Worm (Caenorhabditis elegans): ENCODE measurements around the gene egg-2.

The egg-2 gene

DNA sequence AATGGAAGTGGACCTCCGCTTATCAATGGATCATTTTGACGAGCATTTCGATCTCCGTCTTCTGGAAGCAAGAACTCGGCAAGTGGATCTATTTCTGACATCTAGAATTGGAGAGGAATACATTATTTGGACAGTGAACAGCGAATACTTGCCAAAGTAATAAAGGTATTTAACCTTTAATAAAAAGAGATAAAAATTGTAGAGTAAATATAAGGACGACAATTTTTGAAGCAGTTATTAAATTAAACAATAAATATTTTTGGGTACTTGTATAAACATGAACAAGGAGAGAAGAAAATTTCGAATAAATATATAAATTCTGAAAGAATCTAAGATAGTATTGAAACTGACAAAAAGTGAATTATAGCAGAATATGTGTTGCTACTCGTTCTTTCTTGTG, 12.1 kb upstream of the egg-2 start, which contains the start of gene lin-37:
Gene lin-37, minus strand, starts transcription at position 101 of the 400 bp plus-strand sequence.
- TF ChIP-seq flt-1 (GFP tag; IDR thresholded peaks at IDR 0.05) (no peak), tab-1 (GFP tag; IDR thresholded peaks at IDR 0.05) (no peak), ztf-29 (GFP tag; IDR thresholded peaks at IDR 0.05) (no peak)

DNA sequence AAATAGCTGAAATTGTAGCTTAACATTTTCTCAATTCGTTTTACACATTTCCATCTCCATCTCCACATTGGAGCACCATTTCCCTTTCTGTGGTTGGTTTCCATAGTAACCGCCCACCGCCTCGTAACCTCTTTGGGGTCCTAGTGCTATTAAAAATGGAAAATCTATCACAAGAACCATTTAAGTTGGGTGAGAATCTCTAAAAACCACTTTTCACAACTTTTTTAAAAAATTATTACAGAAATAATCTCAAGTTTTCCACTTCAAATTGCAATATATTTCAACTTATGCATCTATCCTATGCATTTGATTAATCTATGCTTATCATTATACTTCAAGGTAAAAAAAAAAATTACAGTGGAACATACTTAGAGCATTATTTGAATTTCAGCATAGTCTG, 9.6 kb upstream of the egg-2 start, which contains the start of gene tmem-17:
Gene tmem-17, plus strand, starts transcription at position 301 of the 400 bp plus-strand sequence.
- no peak for TF ChIP-seq klf-2 (GFP tag; conservative IDR thresholded peaks at IDR 0.05)
- TF ChIP-seq flt-1 (GFP tag; IDR thresholded peaks at IDR 0.05), result no peak
- no peak for TF ChIP-seq med-1 (GFP tag; optimal IDR thresholded peaks at IDR 0.05; ENCODE audit: insufficient read depth)
- TF ChIP-seq ztf-23 (GFP tag; IDR thresholded peaks at IDR 0.05), result no peak
- TF ChIP-seq ref-1 (GFP tag; conservative IDR thresholded peaks at IDR 0.05), result no peak
- no peak for TF ChIP-seq T22C8.4 (GFP tag; IDR thresholded peaks at IDR 0.05)
- TF ChIP-seq ztf-29 (GFP tag; IDR thresholded peaks at IDR 0.05), result no peak
- TF ChIP-seq cog-1 (tag; optimal IDR thresholded peaks at IDR 0.05), result no peak

DNA sequence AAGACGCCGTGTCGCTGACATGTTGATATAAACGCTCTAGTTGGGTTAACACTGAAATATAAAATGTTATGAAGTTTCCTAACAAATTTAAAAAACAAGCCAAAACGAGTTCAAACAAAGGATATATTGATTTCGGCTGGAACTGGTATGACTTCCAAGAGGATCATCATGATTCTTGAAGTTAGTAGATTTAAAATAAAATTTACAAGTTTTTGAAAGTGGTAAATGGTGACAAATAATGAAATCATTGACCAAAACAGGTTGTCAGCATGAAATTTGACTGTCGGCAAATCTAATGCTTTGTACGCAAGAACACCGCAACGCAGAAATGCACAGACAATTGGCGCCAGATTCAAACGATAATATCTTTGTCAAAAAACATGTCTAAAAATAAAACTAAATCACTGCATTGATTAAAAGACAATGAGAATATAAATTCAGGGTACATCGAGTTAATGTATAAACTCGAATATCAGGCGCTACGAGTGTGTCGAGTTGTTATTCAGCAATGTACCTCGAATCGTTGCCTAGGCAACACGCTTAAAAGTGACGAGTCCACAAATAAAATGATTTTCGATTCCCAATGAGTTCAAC, 8.2 kb upstream of the egg-2 start, which contains the start of the genes ubc-18 and R01H2.8:
Gene ubc-18, minus strand, starts transcription at position 51 of the 594 bp plus-strand sequence.
Gene R01H2.8, plus strand, starts transcription at position 544 of the 594 bp plus-strand sequence.
- TF ChIP-seq klf-2 (GFP tag; conservative IDR thresholded peaks at IDR 0.05) (no peak), flt-1 (GFP tag; IDR thresholded peaks at IDR 0.05) (no peak), ztf-23 (GFP tag; IDR thresholded peaks at IDR 0.05) (no peak), T22C8.4 (GFP tag; IDR thresholded peaks at IDR 0.05) (no peak), tab-1 (GFP tag; IDR thresholded peaks at IDR 0.05) (no peak), cog-1 (tag; optimal IDR thresholded peaks at IDR 0.05) (no peak), ref-1 (GFP tag; conservative IDR thresholded peaks at IDR 0.05) (no peak)

DNA sequence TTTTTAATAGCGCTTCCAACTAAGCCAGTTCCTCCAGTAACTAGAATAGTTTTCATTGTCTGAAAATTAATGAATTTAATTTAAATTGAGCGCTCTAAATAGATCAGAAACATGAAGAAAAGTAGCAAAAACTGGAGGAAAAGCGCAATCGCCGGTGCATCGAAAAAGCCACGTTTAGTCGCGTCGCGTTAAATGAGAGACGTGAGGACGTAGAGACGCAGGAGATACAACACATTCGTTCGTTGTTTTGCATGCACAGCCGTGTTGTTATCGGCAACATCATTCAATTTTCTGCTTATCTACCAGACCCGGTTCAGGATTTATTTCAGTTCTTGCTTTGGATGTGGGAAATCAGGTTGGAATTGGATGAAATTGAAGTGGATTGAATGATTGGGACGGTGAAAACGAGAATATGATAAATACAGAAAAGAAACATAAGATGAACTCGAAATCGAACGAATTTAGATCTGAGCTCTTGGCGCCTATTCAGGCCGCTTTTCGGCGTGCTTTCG, 7.1 kb upstream of the egg-2 start, which contains the start of gene ger-1:
Gene ger-1, minus strand, starts transcription at position 93 of the 512 bp plus-strand sequence.
- TF ChIP-seq tab-1 (GFP tag; IDR thresholded peaks at IDR 0.05), result no peak
- TF ChIP-seq klf-2 (GFP tag; conservative IDR thresholded peaks at IDR 0.05), result no peak
- no peak for TF ChIP-seq T22C8.4 (GFP tag; IDR thresholded peaks at IDR 0.05)
- TF ChIP-seq ref-1 (GFP tag; conservative IDR thresholded peaks at IDR 0.05), result no peak
- no peak for TF ChIP-seq ztf-23 (GFP tag; IDR thresholded peaks at IDR 0.05)
- TF ChIP-seq flt-1 (GFP tag; IDR thresholded peaks at IDR 0.05), result no peak
- TF ChIP-seq med-1 (GFP tag; optimal IDR thresholded peaks at IDR 0.05; ENCODE audit: insufficient read depth), result no peak
- no peak for TF ChIP-seq ztf-29 (GFP tag; IDR thresholded peaks at IDR 0.05)
- TF ChIP-seq cog-1 (tag; optimal IDR thresholded peaks at IDR 0.05), result no peak

DNA sequence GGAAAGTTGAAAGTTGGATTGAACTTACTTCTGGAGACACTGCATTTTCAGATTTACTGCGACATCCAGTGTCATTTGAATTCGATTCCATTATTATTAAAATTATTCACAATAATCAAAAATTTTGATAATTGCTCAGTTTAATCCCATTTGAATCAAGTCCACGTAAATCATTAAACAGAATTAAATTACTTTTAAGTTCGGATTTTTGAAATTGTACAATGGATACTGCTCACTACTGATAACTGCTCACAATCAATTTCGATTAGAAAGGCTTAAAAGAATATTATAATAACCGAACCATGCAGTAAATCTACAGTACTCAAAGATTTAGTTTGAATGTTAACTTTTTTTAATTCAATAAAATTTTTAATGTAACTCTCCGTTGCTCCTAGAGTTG, 3.8 kb upstream of the egg-2 start, which contains the start of gene R01H2.4:
Gene R01H2.4, minus strand, starts transcription at position 101 of the 400 bp plus-strand sequence.
- TF ChIP-seq tab-1 (GFP tag; IDR thresholded peaks at IDR 0.05) (no peak), flt-1 (GFP tag; IDR thresholded peaks at IDR 0.05) (no peak), ztf-23 (GFP tag; IDR thresholded peaks at IDR 0.05) (no peak), ref-1 (GFP tag; conservative IDR thresholded peaks at IDR 0.05) (no peak), cog-1 (tag; optimal IDR thresholded peaks at IDR 0.05) (no peak), med-1 (GFP tag; optimal IDR thresholded peaks at IDR 0.05; ENCODE audit: insufficient read depth) (no peak), T22C8.4 (GFP tag; IDR thresholded peaks at IDR 0.05) (no peak)

ce11 chrIII:7063061-7063460, 2.7 kb upstream of the egg-2 start:
- no peak for TF ChIP-seq ztf-29 (GFP tag; IDR thresholded peaks at IDR 0.05)
- TF ChIP-seq med-1 (GFP tag; optimal IDR thresholded peaks at IDR 0.05; ENCODE audit: insufficient read depth), result no peak
- no peak for TF ChIP-seq ztf-23 (GFP tag; IDR thresholded peaks at IDR 0.05)
- TF ChIP-seq tab-1 (GFP tag; IDR thresholded peaks at IDR 0.05), result no peak
- TF ChIP-seq ref-1 (GFP tag; conservative IDR thresholded peaks at IDR 0.05), result no peak

- TF ChIP-seq ztf-23 (GFP tag; IDR thresholded peaks at IDR 0.05), result no peak
- TF ChIP-seq med-1 (GFP tag; optimal IDR thresholded peaks at IDR 0.05; ENCODE audit: insufficient read depth), result no peak
- no peak for TF ChIP-seq cog-1 (tag; optimal IDR thresholded peaks at IDR 0.05)
- no peak for TF ChIP-seq tab-1 (GFP tag; IDR thresholded peaks at IDR 0.05)
- no peak for TF ChIP-seq ref-1 (GFP tag; conservative IDR thresholded peaks at IDR 0.05)
- TF ChIP-seq klf-2 (GFP tag; conservative IDR thresholded peaks at IDR 0.05), result no peak
- TF ChIP-seq T22C8.4 (GFP tag; IDR thresholded peaks at IDR 0.05), result no peak
- no peak for TF ChIP-seq ztf-29 (GFP tag; IDR thresholded peaks at IDR 0.05)
- no peak for TF ChIP-seq flt-1 (GFP tag; IDR thresholded peaks at IDR 0.05)
Measured at ce11 chrIII:7062580-7062979, 2.2 kb upstream of the egg-2 start, which contains the start of gene R01H2.1. TSS of gene R01H2.1 (plus strand) at chrIII:7062880.

DNA sequence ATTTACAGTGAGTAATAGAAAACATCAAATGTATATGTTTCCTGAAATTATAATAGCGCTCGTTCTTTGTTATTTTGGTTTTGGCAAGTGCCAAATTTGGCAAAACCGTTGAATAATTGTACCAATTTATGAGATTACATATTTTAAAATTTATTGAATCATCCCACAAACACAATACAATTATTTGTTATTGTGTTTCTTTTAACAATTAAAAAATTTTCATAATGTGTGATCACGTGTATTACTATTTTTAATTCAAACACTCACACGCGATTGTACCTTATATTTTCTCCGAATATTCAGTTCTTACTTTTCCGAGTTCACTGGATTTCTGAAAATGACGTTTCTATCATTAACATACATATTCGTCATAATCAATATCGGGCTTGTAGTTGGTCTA, 4.1 kb downstream of the egg-2 start, which contains the start of gene R01H2.2:
Gene R01H2.2, plus strand, starts transcription at position 301 of the 400 bp plus-strand sequence.
- no peak for TF ChIP-seq ztf-29 (GFP tag; IDR thresholded peaks at IDR 0.05)
- TF ChIP-seq med-1 (GFP tag; optimal IDR thresholded peaks at IDR 0.05; ENCODE audit: insufficient read depth), result no peak
- TF ChIP-seq cog-1 (tag; optimal IDR thresholded peaks at IDR 0.05), result no peak
- no peak for TF ChIP-seq ztf-23 (GFP tag; IDR thresholded peaks at IDR 0.05)
- TF ChIP-seq ref-1 (GFP tag; conservative IDR thresholded peaks at IDR 0.05), result no peak
- TF ChIP-seq tab-1 (GFP tag; IDR thresholded peaks at IDR 0.05), result no peak
- TF ChIP-seq klf-2 (GFP tag; conservative IDR thresholded peaks at IDR 0.05), result no peak
- TF ChIP-seq flt-1 (GFP tag; IDR thresholded peaks at IDR 0.05), result no peak
- TF ChIP-seq T22C8.4 (GFP tag; IDR thresholded peaks at IDR 0.05), result no peak

DNA sequence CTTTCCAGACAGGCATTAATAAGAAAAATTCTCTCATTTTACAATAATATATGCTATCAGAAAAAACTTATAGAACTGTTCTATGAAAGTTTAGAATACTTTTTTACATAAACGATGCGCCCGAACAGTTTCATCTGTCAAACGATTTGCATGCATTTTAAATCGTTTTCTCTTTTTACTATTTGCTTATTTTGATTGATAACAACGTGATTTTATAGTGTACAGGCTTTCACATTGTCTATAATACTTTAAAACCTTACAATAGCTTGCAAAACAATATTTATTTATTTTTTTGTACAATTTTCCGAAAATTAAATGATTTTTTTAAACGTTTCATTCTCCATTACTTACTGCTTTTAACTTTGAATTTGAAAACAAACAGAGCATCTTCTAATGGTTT, 14.7 kb downstream of the egg-2 start, which contains the start of gene R01H2.7:
Gene R01H2.7, minus strand, starts transcription at position 101 of the 400 bp plus-strand sequence.
- TF ChIP-seq klf-2 (GFP tag; conservative IDR thresholded peaks at IDR 0.05) (no peak), ztf-29 (GFP tag; IDR thresholded peaks at IDR 0.05) (no peak), ref-1 (GFP tag; conservative IDR thresholded peaks at IDR 0.05) (no peak), med-1 (GFP tag; optimal IDR thresholded peaks at IDR 0.05; ENCODE audit: insufficient read depth) (no peak), ztf-23 (GFP tag; IDR thresholded peaks at IDR 0.05) (no peak), T22C8.4 (GFP tag; IDR thresholded peaks at IDR 0.05) (no peak), flt-1 (GFP tag; IDR thresholded peaks at IDR 0.05) (no peak), cog-1 (tag; optimal IDR thresholded peaks at IDR 0.05) (no peak), tab-1 (GFP tag; IDR thresholded peaks at IDR 0.05) (no peak)

Data from whole organism, midembryonic.